Fruit fly (Drosophila melanogaster) whole organism, adult: ENCODE measurements around the gene CG7382.

ENCODE experiments used
- CG11617 ChIP-seq: fragments of 200-800 bp; sonication (Bioruptor generic); optimal IDR thresholded peaks from 2 replicates; lab custom pipeline; 2017; ENCODE audit warnings: mild to moderate bottlenecking, missing biosample characterization, missing genetic modification reagents, missing genetic modification characterization
- CG12768 ChIP-seq: fragments of 200-800 bp; sonication (Bioruptor generic); optimal IDR thresholded peaks from 2 replicates; lab custom pipeline; 2017; ENCODE audit warnings: missing biosample characterization, missing genetic modification characterization, mild to moderate bottlenecking, moderate library complexity, missing genetic modification reagents
- CG14711 ChIP-seq: fragments of 200-800 bp; sonication (Bioruptor generic); optimal IDR thresholded peaks from 2 replicates; lab custom pipeline; 2018; ENCODE audit warnings: missing biosample characterization, mild to moderate bottlenecking, missing genetic modification characterization, moderate library complexity
- CG1620 ChIP-seq: fragments of 200-800 bp; sonication (Bioruptor generic); optimal IDR thresholded peaks from 2 replicates; lab custom pipeline; 2016; ENCODE audit warnings: missing biosample characterization, missing genetic modification characterization
- CG33017 ChIP-seq: fragments of 200-800 bp; sonication (Bioruptor generic); optimal IDR thresholded peaks from 2 replicates; lab custom pipeline; 2018; ENCODE audit warnings: missing biosample characterization, mild to moderate bottlenecking, missing genetic modification characterization, moderate library complexity
- CG5204 ChIP-seq: fragments of 200-800 bp; sonication (Bioruptor generic); optimal IDR thresholded peaks from 2 replicates; lab custom pipeline; 2016; ENCODE audit warnings: missing biosample characterization, missing genetic modification characterization
- CG7045 ChIP-seq: fragments of 200-800 bp; sonication (Bioruptor generic); optimal IDR thresholded peaks from 2 replicates; lab custom pipeline; 2017; ENCODE audit warnings: missing biosample characterization, mild to moderate bottlenecking, missing genetic modification characterization
- CG7101 ChIP-seq: fragments of 200-800 bp; sonication (Bioruptor generic); optimal IDR thresholded peaks from 2 replicates; lab custom pipeline; 2018; ENCODE audit warnings: missing biosample characterization, mild to moderate bottlenecking, missing genetic modification characterization, moderate library complexity
- Clk ChIP-seq: fragments of 200-800 bp; sonication (Bioruptor generic); optimal IDR thresholded peaks from 2 replicates; lab custom pipeline; 2017; ENCODE audit warnings: missing biosample characterization, missing genetic modification characterization
- Crg-1 ChIP-seq: fragments of 200-800 bp; sonication (Bioruptor generic); optimal IDR thresholded peaks from 2 replicates; lab custom pipeline; 2016; ENCODE audit warnings: missing biosample characterization, missing genetic modification characterization
- Hr96 ChIP-seq: fragments of 200-800 bp; sonication (Bioruptor generic); optimal IDR thresholded peaks from 2 replicates; lab custom pipeline; 2016; ENCODE audit warnings: missing biosample characterization, missing genetic modification characterization
- Mnt ChIP-seq: fragments of 200-800 bp; sonication (Bioruptor generic); optimal IDR thresholded peaks from 2 replicates; lab custom pipeline; 2016; ENCODE audit warnings: missing biosample characterization, mild to moderate bottlenecking, missing genetic modification characterization
- bab1 ChIP-seq: fragments of 200-800 bp; sonication (Bioruptor generic); optimal IDR thresholded peaks from 3 replicates; lab custom pipeline; 2019; ENCODE audit warnings: missing biosample characterization, mild to moderate bottlenecking, missing genetic modification characterization, moderate library complexity
- cic ChIP-seq: fragments of 200-800 bp; sonication (Bioruptor generic); optimal IDR thresholded peaks from 2 replicates; lab custom pipeline; 2017; ENCODE audit warnings: missing biosample characterization, mild to moderate bottlenecking, missing genetic modification characterization, moderate library complexity
- cnc ChIP-seq, 2 experiments: fragments of >200 bp; optimal IDR thresholded peaks; 2 replicates each; lab custom pipeline; 2017
- kay ChIP-seq: fragments of 200-800 bp; sonication (Bioruptor generic); peaks from one replicate; lab custom pipeline; 2016; ENCODE audit warnings: missing biosample characterization, missing genetic modification characterization, borderline replicate concordance
- ovo ChIP-seq: fragments of 200-800 bp; sonication (Bioruptor generic); optimal IDR thresholded peaks from 2 replicates; lab custom pipeline; 2016; ENCODE audit warnings: missing biosample characterization, missing genetic modification characterization
- pad ChIP-seq: fragments of 200-800 bp; sonication (Bioruptor generic); optimal IDR thresholded peaks from 3 replicates; lab custom pipeline; 2017; ENCODE audit warnings: missing biosample characterization, missing genetic modification characterization, mild to moderate bottlenecking, moderate library complexity, missing genetic modification reagents
- tj ChIP-seq: fragments of 200-800 bp; sonication (Bioruptor generic); optimal IDR thresholded peaks from 3 replicates; lab custom pipeline; 2017; ENCODE audit warnings: missing biosample characterization, mild to moderate bottlenecking, missing genetic modification characterization, moderate library complexity
- toe ChIP-seq: fragments of 200-800 bp; sonication (Bioruptor generic); optimal IDR thresholded peaks from 2 replicates; lab custom pipeline; 2016; ENCODE audit warnings: missing biosample characterization, missing genetic modification characterization

The CG7382 gene

DNA sequence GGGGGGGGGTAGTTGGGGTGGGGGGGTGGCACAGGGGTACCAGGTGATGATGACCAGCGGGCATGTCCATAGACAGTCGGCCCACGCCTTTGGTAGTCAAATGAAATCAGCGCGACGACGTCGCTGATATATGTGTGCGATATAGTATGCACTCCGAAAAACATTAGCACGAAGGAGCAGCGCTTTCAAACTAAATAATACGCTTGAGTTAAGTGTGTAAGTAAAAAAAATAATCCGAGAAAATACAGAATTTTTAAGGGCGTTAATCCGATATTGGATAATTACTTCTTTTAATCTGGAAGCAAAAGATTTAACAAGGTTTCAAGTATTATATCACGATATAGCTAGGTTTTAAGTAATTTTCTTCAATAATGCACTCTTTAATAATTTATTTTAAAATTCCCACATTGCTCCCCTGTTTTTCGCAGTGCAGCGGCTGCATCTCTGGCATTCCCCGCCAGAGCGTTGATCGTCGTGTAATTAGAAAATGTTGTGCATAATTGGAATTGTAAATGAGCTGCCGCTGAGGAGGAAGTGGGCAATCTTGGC, 24.8 kb downstream of the CG7382 start:
- TF ChIP-seq Clk (GFP tag; lab: Kevin White, UChicago) (no peak), CG5204 (peak; percentile 18), cnc (optimal IDR thresholded peaks at IDR 0.05; lab: Kevin White, UChicago) (no peak), CG1620 (GFP tag; lab: Kevin White, UChicago) (no peak), Mnt (no peak)

DNA sequence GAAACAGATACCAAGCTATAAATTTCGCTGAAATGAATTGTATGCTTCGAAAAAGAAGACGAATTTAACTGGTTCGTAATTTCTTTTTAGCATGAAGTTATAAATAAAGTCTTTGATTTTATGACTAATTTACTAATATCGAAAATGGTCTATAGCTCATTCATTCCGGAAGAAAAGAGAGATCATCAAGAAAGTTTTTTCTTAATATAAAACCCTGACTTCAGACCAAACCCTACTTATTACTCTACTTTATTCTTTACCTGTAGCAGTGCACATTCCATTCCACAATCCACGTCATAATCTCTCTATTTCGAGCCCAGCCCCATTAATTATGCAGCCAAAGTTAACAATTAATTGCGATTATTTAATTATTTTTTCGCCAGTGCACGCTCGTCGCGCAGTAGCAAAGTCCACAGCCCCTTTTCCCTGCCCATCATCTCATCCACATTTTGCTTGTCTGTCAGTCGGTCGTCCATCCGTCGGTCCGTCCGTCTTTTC, 25.7 kb downstream of the CG7382 start:
- TF ChIP-seq cnc (optimal IDR thresholded peaks at IDR 0.05; lab: Kevin White, UChicago) (no peak), pad (GFP tag; lab: Kevin White, UChicago) (no peak), Hr96 (no peak), CG7045 (GFP tag; lab: Kevin White, UChicago) (no peak), CG14711 (tag; lab: Kevin White, UChicago) (no peak), tj (GFP tag; lab: Kevin White, UChicago) (no peak), bab1 (GFP tag; lab: Kevin White, UChicago) (no peak), Clk (GFP tag; lab: Kevin White, UChicago) (no peak), CG7101 (tag; lab: Kevin White, UChicago) (no peak), CG1620 (GFP tag; lab: Kevin White, UChicago) (no peak), toe (GFP tag; lab: Kevin White, UChicago) (no peak), ovo (GFP tag; lab: Kevin White, UChicago) (no peak), Crg-1 (no peak), Mnt (no peak), CG5204 (no peak), CG11617 (GFP tag; lab: Kevin White, UChicago) (no peak), CG33017 (no peak), CG12768 (GFP tag; lab: Kevin White, UChicago) (no peak), kay (GFP tag; lab: Kevin White, UChicago) (no peak), cic (GFP tag; lab: Kevin White, UChicago) (no peak)

DNA sequence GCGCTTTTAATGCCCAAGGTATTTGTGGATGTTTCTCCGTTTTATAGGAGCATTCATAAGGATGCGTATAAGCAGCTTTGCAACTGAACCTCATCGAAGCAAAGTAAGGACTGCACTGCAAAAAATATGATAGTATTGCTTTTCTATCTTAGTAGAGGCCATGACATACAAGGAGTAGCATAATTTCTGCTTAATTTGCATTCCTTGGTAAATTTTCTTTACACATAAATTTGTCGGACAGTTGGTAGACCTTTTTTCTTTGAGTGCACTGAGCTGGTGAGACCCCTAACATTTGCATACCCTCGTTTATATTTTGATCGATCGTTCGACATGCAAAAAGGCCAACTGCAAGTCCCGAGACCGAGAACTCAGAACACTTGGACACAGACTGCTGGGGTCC, 26.8 kb downstream of the CG7382 start:
- TF ChIP-seq tj (GFP tag; lab: Kevin White, UChicago): no peak
- TF ChIP-seq bab1 (GFP tag; lab: Kevin White, UChicago): no peak
- TF ChIP-seq CG11617 (GFP tag; lab: Kevin White, UChicago): no peak
- no peak for TF ChIP-seq ovo (GFP tag; lab: Kevin White, UChicago)
- TF ChIP-seq Crg-1: no peak
- no peak for TF ChIP-seq CG33017
- no peak for TF ChIP-seq CG12768 (GFP tag; lab: Kevin White, UChicago)
- no peak for TF ChIP-seq CG7101 (tag; lab: Kevin White, UChicago)
- no peak for TF ChIP-seq cic (GFP tag; lab: Kevin White, UChicago)
- TF ChIP-seq Hr96: no peak
- TF ChIP-seq cnc (optimal IDR thresholded peaks at IDR 0.05; lab: Kevin White, UChicago): no peak

DNA sequence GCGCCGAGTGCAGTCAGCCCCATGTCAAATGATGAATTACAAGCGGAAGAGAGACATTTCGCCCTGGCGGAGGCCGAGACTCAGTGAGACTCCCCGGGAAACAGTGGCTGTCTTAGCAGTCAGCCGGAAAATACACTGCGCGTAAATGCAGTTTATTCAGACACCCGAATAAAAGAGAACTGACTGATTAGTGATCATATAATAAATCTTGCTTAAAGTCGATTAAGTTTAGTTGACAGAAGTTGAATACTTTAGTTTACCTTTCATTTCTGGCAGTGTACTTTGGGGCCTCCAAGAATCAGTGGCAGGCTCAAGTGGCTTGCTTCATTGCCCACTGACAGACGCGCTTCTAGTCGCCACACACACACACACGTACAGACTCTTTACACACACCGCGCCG, 28.5 kb downstream of the CG7382 start:
- TF ChIP-seq Clk (GFP tag; lab: Kevin White, UChicago): no peak
- no peak for TF ChIP-seq kay (GFP tag; lab: Kevin White, UChicago)

DNA sequence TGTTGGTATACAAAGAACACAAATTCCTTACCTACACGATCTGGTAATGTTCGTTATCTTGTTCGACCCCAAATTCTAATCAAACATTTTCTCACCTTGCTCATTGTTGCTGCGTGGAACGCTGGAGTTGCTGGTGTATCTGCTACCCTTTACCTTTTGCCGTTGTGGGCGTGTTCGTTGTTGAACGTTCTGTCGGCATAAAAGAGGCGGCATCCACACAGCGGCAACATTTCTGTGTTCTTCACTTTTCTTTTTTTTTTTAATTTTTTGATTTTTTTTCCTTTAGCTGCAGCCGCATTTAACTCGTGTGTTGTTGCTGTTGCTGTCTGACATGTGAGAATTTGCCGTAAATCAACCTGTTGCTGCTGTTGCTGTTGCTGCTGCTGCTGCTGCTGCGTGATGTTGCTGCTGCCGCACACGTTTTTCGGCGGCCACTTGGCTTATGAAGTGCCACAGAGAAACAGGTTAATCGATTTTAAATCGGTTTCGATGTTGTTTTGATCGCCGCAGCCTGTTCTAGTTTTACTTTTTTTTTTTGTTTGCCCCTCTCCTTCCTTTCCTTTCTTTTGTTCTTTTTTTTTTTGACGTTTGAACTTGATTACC, 29.8 kb downstream of the CG7382 start:
- TF ChIP-seq Clk (GFP tag; lab: Kevin White, UChicago) (no peak), pad (GFP tag; lab: Kevin White, UChicago) (no peak), tj (GFP tag; lab: Kevin White, UChicago) (no peak), CG14711 (tag; lab: Kevin White, UChicago) (no peak), CG1620 (GFP tag; lab: Kevin White, UChicago) (no peak), CG5204 (no peak), ovo (GFP tag; lab: Kevin White, UChicago) (no peak), bab1 (GFP tag; lab: Kevin White, UChicago) (no peak)

DNA sequence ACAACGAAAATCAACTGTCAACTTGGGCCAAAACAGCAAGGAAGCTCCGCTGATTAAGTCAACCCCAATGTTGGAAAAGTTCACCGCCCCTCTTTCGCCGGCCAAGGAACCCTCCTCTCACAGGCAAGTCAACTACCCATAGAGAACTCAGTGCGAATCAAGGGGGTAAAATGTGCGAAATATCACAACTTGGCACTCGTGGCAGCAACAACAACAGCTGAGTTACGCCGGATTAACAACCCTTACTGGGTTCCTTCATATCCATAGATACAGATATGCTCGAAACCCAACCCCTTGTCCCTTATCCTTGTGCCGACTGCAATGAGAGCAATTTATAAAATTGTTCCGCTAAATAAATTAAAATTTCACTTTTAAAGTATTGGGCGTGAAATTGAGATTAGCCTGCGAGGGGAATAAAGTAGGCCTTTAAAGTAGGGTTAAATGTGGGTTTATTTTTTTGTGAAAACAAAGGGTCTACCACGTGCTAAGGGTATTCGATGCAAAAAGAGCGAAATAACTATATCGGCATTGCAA, 30.5 kb downstream of the CG7382 start:
- TF ChIP-seq tj (GFP tag; lab: Kevin White, UChicago): no peak
- TF ChIP-seq CG33017: no peak
- TF ChIP-seq CG1620 (GFP tag; lab: Kevin White, UChicago): no peak
- no peak for TF ChIP-seq kay (GFP tag; lab: Kevin White, UChicago)
- no peak for TF ChIP-seq bab1 (GFP tag; lab: Kevin White, UChicago)
- TF ChIP-seq CG5204: no peak
- TF ChIP-seq ovo (GFP tag; lab: Kevin White, UChicago): no peak
- TF ChIP-seq CG12768 (GFP tag; lab: Kevin White, UChicago): no peak
- TF ChIP-seq CG14711 (tag; lab: Kevin White, UChicago): no peak
- no peak for TF ChIP-seq Mnt
- no peak for TF ChIP-seq toe (GFP tag; lab: Kevin White, UChicago)
- TF ChIP-seq CG11617 (GFP tag; lab: Kevin White, UChicago): no peak
- no peak for TF ChIP-seq CG7101 (tag; lab: Kevin White, UChicago)
- no peak for TF ChIP-seq Crg-1
